Fruit fly (Drosophila melanogaster) whole organism, embryonic: Measurements from ENCODE around the gene dUTPase.
A peak's percentile ranks its signal among the peaks of the same experiment; 100 is the strongest.

Experiments
- ATbp ChIP-seq: fragments of 200-800 bp; sonication (Bioruptor generic); optimal IDR thresholded peaks from 2 replicates; lab custom pipeline; 2017; ENCODE audit warnings: missing biosample characterization, mild to moderate bottlenecking, missing genetic modification characterization, missing genetic modification reagents
- B-H2 ChIP-seq: fragments of 200-800 bp; sonication (Bioruptor generic); optimal IDR thresholded peaks from 2 replicates; lab custom pipeline; 2018; ENCODE audit warnings: missing biosample characterization, mild to moderate bottlenecking, missing genetic modification characterization
- CG10543 ChIP-seq: fragments of 200-800 bp; sonication (Bioruptor generic); optimal IDR thresholded peaks from 3 replicates; lab custom pipeline; 2017; ENCODE audit warnings: missing biosample characterization, mild to moderate bottlenecking, missing genetic modification characterization, moderate library complexity
- CG12236 ChIP-seq: fragments of 200-800 bp; sonication (Bioruptor generic); optimal IDR thresholded peaks from 2 replicates; lab custom pipeline; 2016; ENCODE audit warnings: missing biosample characterization, missing genetic modification characterization
- CG14050 ChIP-seq: fragments of 200-800 bp; sonication (Bioruptor generic); IDR thresholded peaks from 3 replicates; pipeline ENCODE4 v1.3.6; 2022; ENCODE audit warnings: missing biosample characterization, missing genetic modification characterization
- CG14710 ChIP-seq: fragments of 200-800 bp; sonication (Bioruptor generic); optimal IDR thresholded peaks from 3 replicates; lab custom pipeline; 2019; ENCODE audit warnings: missing biosample characterization, mild to moderate bottlenecking, missing genetic modification characterization, moderate library complexity
- CG1602 ChIP-seq: fragments of 200-800 bp; sonication (Bioruptor generic); optimal IDR thresholded peaks from 3 replicates; lab custom pipeline; 2016; ENCODE audit warnings: missing biosample characterization, missing genetic modification characterization
- CG2199 ChIP-seq: fragments of 200-800 bp; sonication (Bioruptor generic); IDR thresholded peaks from 3 replicates; pipeline ENCODE4 v1.3.6; 2022; ENCODE audit warnings: missing biosample characterization, missing genetic modification characterization
- CG33557 ChIP-seq: fragments of 200-800 bp; sonication (Bioruptor generic); optimal IDR thresholded peaks from 2 replicates; lab custom pipeline; 2019; ENCODE audit warnings: missing biosample characterization, mild to moderate bottlenecking, missing genetic modification characterization, moderate library complexity
- CG34224 ChIP-seq: fragments of 200-800 bp; sonication (Bioruptor generic); IDR thresholded peaks from 3 replicates; pipeline ENCODE4 v1.3.6; 2022; ENCODE audit warnings: missing biosample characterization, missing genetic modification characterization; ENCODE audit not compliant: partially characterized antibody
- CG6272 ChIP-seq: fragments of 200-800 bp; sonication (Bioruptor generic); IDR thresholded peaks from 2 replicates; pipeline ENCODE4 v1.3.6; 2022; ENCODE audit warnings: missing biosample characterization, missing genetic modification characterization
- CG6683 ChIP-seq: fragments of 200-800 bp; sonication (Bioruptor generic); optimal IDR thresholded peaks from 2 replicates; lab custom pipeline; 2017; ENCODE audit warnings: missing biosample characterization, mild to moderate bottlenecking, missing genetic modification characterization, missing genetic modification reagents
- CG7963 ChIP-seq: fragments of 200-800 bp; sonication (Bioruptor generic); IDR thresholded peaks from 3 replicates; pipeline ENCODE4 v1.3.6; 2022; ENCODE audit warnings: missing biosample characterization, missing genetic modification characterization; ENCODE audit not compliant: partially characterized antibody
- CG8944 ChIP-seq: fragments of 200-800 bp; sonication (Bioruptor generic); optimal IDR thresholded peaks from 3 replicates; lab custom pipeline; 2016; ENCODE audit warnings: missing biosample characterization, missing genetic modification characterization
- D19B ChIP-seq: fragments of 200-800 bp; sonication (Bioruptor generic); optimal IDR thresholded peaks from 2 replicates; lab custom pipeline; 2017; ENCODE audit warnings: missing biosample characterization, mild to moderate bottlenecking, missing genetic modification characterization
- Dbx ChIP-seq: fragments of 200-800 bp; sonication (Bioruptor generic); IDR thresholded peaks from 3 replicates; pipeline ENCODE4 v1.3.6; 2022; ENCODE audit warnings: missing biosample characterization, missing genetic modification characterization
- Dref ChIP-seq: fragments of 200-800 bp; sonication (Bioruptor generic); IDR thresholded peaks from 2 replicates; pipeline ENCODE4 v1.3.6; 2022; ENCODE audit warnings: missing biosample characterization, missing genetic modification characterization
- Drgx ChIP-seq: fragments of 200-800 bp; sonication (Bioruptor generic); IDR thresholded peaks from 2 replicates; pipeline ENCODE4 v1.3.6; 2022; ENCODE audit warnings: missing biosample characterization, missing genetic modification characterization
- HLH3B ChIP-seq: fragments of 200-800 bp; sonication (Bioruptor generic); IDR thresholded peaks from 2 replicates; pipeline ENCODE4 v1.3.6; 2022; ENCODE audit warnings: missing biosample characterization, missing genetic modification characterization
- Jarid2 ChIP-seq: fragments of 200-800 bp; sonication (Bioruptor generic); optimal IDR thresholded peaks from 3 replicates; lab custom pipeline; 2017; ENCODE audit warnings: mild to moderate bottlenecking, missing biosample characterization, missing genetic modification reagents, missing genetic modification characterization
- Lim3 ChIP-seq: fragments of 200-800 bp; sonication (Bioruptor generic); IDR thresholded peaks from 2 replicates; pipeline ENCODE4 v1.3.6; 2022; ENCODE audit warnings: missing biosample characterization, missing genetic modification characterization
- MBD-R2 ChIP-seq: fragments of 200-800 bp; sonication (Bioruptor generic); IDR thresholded peaks from 2 replicates; pipeline ENCODE4 v1.3.6; 2022; ENCODE audit warnings: missing biosample characterization, missing genetic modification characterization
- Oaz ChIP-seq: fragments of 200-800 bp; sonication (Bioruptor generic); IDR thresholded peaks from 2 replicates; pipeline ENCODE4 v1.3.6; 2022; ENCODE audit warnings: missing biosample characterization, missing genetic modification characterization
- Oli ChIP-seq: fragments of 200-800 bp; sonication (Bioruptor generic); optimal IDR thresholded peaks from 2 replicates; lab custom pipeline; 2018; ENCODE audit warnings: missing biosample characterization, mild to moderate bottlenecking, missing genetic modification characterization, moderate library complexity
- Side ChIP-seq: fragments of 200-800 bp; sonication (Bioruptor generic); optimal IDR thresholded peaks from 2 replicates; lab custom pipeline; 2016; ENCODE audit warnings: missing biosample characterization, missing genetic modification characterization
- Spps ChIP-seq: fragments of 200-800 bp; sonication (Bioruptor generic); optimal IDR thresholded peaks from 2 replicates; lab custom pipeline; 2018; ENCODE audit warnings: missing biosample characterization, mild to moderate bottlenecking, missing genetic modification characterization
- Usf ChIP-seq: fragments of 200-800 bp; sonication (Bioruptor generic); optimal IDR thresholded peaks from 2 replicates; lab custom pipeline; 2017; ENCODE audit warnings: missing genotype, missing biosample characterization, missing genetic modification characterization
- az2 ChIP-seq: fragments of 200-800 bp; sonication (Bioruptor generic); optimal IDR thresholded peaks from 3 replicates; lab custom pipeline; 2016; ENCODE audit warnings: missing biosample characterization, missing genetic modification characterization
- bowl ChIP-seq: fragments of 200-800 bp; sonication (Bioruptor generic); IDR thresholded peaks from 2 replicates; pipeline ENCODE4 v1.3.6; 2022; ENCODE audit warnings: missing biosample characterization, missing genetic modification characterization
- cg ChIP-seq: fragments of 200-800 bp; sonication (Bioruptor generic); optimal IDR thresholded peaks from 3 replicates; lab custom pipeline; 2019; ENCODE audit warnings: missing biosample characterization, mild to moderate bottlenecking, missing genetic modification characterization, moderate library complexity
- chif ChIP-seq, 2 experiments: fragments of 200-800 bp; sonication (Bioruptor generic); optimal IDR thresholded peaks; 3 replicates each; lab custom pipeline; 2016; ENCODE audit warnings: missing biosample characterization in 2 of 2, missing genetic modification characterization in 2 of 2
- chinmo ChIP-seq: fragments of 200-800 bp; sonication (Bioruptor generic); IDR thresholded peaks from 4 replicates; pipeline ENCODE4 v1.3.6; 2022; ENCODE audit warnings: missing biosample characterization, missing genetic modification characterization; ENCODE audit not compliant: partially characterized antibody
- dan ChIP-seq: fragments of 200-800 bp; sonication (Bioruptor generic); IDR thresholded peaks from 2 replicates; pipeline ENCODE4 v1.3.6; 2022; ENCODE audit warnings: missing biosample characterization, missing genetic modification characterization
- exex ChIP-seq: fragments of 200-800 bp; sonication (Bioruptor generic); optimal IDR thresholded peaks from 4 replicates; lab custom pipeline; 2018; ENCODE audit warnings: missing biosample characterization, mild to moderate bottlenecking, missing genetic modification characterization, moderate library complexity
- eyg ChIP-seq: fragments of 200-800 bp; sonication (Bioruptor generic); optimal IDR thresholded peaks from 3 replicates; lab custom pipeline; 2016; ENCODE audit warnings: missing biosample characterization, missing genetic modification characterization
- fd102C ChIP-seq: fragments of 200-800 bp; sonication (Bioruptor generic); optimal IDR thresholded peaks from 2 replicates; lab custom pipeline; 2018; ENCODE audit warnings: missing biosample characterization, mild to moderate bottlenecking, missing genetic modification characterization, moderate library complexity
- fd3F ChIP-seq: fragments of 200-800 bp; sonication (Bioruptor generic); optimal IDR thresholded peaks from 2 replicates; lab custom pipeline; 2018; ENCODE audit warnings: missing biosample characterization, mild to moderate bottlenecking, missing genetic modification characterization, moderate library complexity
- fru ChIP-seq: fragments of >200 bp; optimal IDR thresholded peaks from 2 replicates; lab custom pipeline; 2017
- grau ChIP-seq: fragments of 200-800 bp; optimal IDR thresholded peaks from 3 replicates; lab custom pipeline; 2019; ENCODE audit warnings: missing biosample characterization, mild to moderate bottlenecking, missing genetic modification characterization, moderate library complexity
- ind ChIP-seq: fragments of 200-800 bp; sonication (Bioruptor generic); optimal IDR thresholded peaks from 3 replicates; lab custom pipeline; 2016; ENCODE audit warnings: missing biosample characterization, missing genetic modification characterization
- lbe ChIP-seq: fragments of 200-800 bp; sonication (Bioruptor generic); optimal IDR thresholded peaks from 2 replicates; lab custom pipeline; 2016; ENCODE audit warnings: missing biosample characterization, mild to moderate bottlenecking, missing genetic modification characterization
- lmd ChIP-seq: fragments of 200-800 bp; sonication (Bioruptor generic); IDR thresholded peaks from 2 replicates; pipeline ENCODE4 v1.3.6; 2022; ENCODE audit warnings: missing biosample characterization, missing genetic modification characterization
- oc ChIP-seq: fragments of 200-800 bp; sonication (Bioruptor generic); optimal IDR thresholded peaks from 2 replicates; lab custom pipeline; 2018; ENCODE audit warnings: missing biosample characterization, mild to moderate bottlenecking, missing genetic modification characterization, moderate library complexity
- psq ChIP-seq: fragments of 200-800 bp; sonication (Bioruptor generic); optimal IDR thresholded peaks from 2 replicates; lab custom pipeline; 2017; ENCODE audit warnings: missing biosample characterization, missing genetic modification characterization
- pum ChIP-seq: fragments of 200-800 bp; sonication (Bioruptor generic); optimal IDR thresholded peaks from 2 replicates; lab custom pipeline; 2016; ENCODE audit warnings: missing biosample characterization, missing genetic modification characterization
- repo ChIP-seq: fragments of 200-800 bp; sonication (Bioruptor generic); optimal IDR thresholded peaks from 2 replicates; lab custom pipeline; 2016; ENCODE audit warnings: missing biosample characterization, missing genetic modification characterization
- rib ChIP-seq: fragments of 200-800 bp; sonication (Bioruptor generic); IDR thresholded peaks from 2 replicates; pipeline ENCODE4 v1.3.6; 2022; ENCODE audit warnings: missing biosample characterization, missing genetic modification characterization
- sim ChIP-seq: fragments of 200-800 bp; sonication (Bioruptor generic); IDR thresholded peaks from 2 replicates; pipeline ENCODE4 v1.3.6; 2022; ENCODE audit warnings: missing biosample characterization, missing genetic modification characterization
- sr ChIP-seq: fragments of 200-800 bp; sonication (Bioruptor generic); IDR thresholded peaks from 3 replicates; pipeline ENCODE4 v1.3.6; 2022; ENCODE audit warnings: missing biosample characterization, missing genetic modification characterization
- trem ChIP-seq: fragments of 200-800 bp; optimal IDR thresholded peaks from 3 replicates; lab custom pipeline; 2019; ENCODE audit warnings: missing biosample characterization, mild to moderate bottlenecking, missing genetic modification characterization, moderate library complexity

Gene dUTPase

DNA sequence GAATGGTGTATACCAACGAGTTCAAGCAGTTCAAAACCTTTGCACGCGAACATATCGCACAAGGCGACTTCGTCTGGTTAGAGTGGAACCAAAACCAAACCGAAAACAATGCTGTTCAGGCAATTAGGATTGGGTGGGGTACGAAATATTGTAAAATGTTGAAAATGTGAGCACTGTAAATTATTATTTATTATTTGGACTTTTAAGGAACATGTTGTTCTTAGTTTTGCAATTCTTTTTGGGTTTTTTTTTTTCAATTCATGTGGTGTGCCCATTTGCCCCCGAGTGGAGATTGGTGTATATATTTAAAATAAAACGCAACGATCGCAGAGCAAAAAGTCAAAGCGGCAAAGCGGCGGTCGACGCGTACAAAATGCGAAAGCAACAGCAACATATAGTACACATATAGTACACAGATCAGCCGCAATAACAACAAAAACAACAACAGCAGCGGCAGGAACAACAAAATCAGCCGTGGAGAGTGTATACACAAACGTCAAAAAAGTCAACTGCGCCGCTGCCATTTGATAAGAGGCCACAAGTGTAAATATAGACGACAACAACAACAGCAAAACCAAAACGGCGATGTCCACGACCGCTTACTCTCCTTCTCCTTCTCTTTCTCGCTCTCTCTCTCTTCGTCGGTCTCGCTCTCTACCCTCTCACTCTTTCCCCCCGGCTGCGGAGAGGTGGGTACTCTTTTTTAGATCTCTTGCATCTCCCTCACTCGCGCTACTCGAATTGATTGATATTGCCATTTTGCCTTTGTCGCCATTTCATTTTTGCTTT lies 33.8 kb downstream of the dUTPase start (continued):
- no peak; the same call in 2 of the 3 replicates for TF ChIP-seq CG14050 (GFP tag; lab: Robert Waterston, UW)
- TF ChIP-seq CG7963 (GFP tag; lab: Robert Waterston, UW): no peak
- 0 out of 3 replicates have a peak, but pooled peaks have one; percentile 37 for TF ChIP-seq sr
- TF ChIP-seq CG8944 (GFP tag; lab: Kevin White, UChicago): no peak
- peak; percentile 17 for TF ChIP-seq CG14710 (tag; lab: Kevin White, UChicago)
- TF ChIP-seq CG33557 (GFP tag; lab: Kevin White, UChicago): peak; percentile 64
- peak; percentile 71; the same call in 1 of the 4 replicates for TF ChIP-seq chinmo
- no peak; the same call in 1 of the 2 replicates for TF ChIP-seq HLH3B (GFP tag; lab: Robert Waterston, UW)
- TF ChIP-seq repo (GFP tag; lab: Kevin White, UChicago): no peak
- TF ChIP-seq D19B (GFP tag; lab: Kevin White, UChicago): no peak
- peak; percentile 53 for TF ChIP-seq lbe
- no peak for TF ChIP-seq MBD-R2 (GFP tag; lab: Robert Waterston, UW)
- TF ChIP-seq CG1602: no peak
- TF ChIP-seq cg: peak; percentile 55
- peak; percentile 42 for TF ChIP-seq Drgx (GFP tag; lab: Robert Waterston, UW)
- no peak for TF ChIP-seq CG12236 (GFP tag; lab: Kevin White, UChicago)
- no peak for TF ChIP-seq fd102C
- no peak for TF ChIP-seq dan (GFP tag; lab: Robert Waterston, UW)
- TF ChIP-seq B-H2: no peak
- TF ChIP-seq ATbp (GFP tag; lab: Kevin White, UChicago): peak; percentile 85
- no peak for TF ChIP-seq psq (GFP tag; lab: Kevin White, UChicago)
- no peak for TF ChIP-seq Usf (GFP tag; lab: Kevin White, UChicago)
- TF ChIP-seq trem (tag; lab: Kevin White, UChicago): no peak
- TF ChIP-seq exex (tag; lab: Kevin White, UChicago): peak; percentile 35
- no peak for TF ChIP-seq bowl (GFP tag; lab: Robert Waterston, UW)
- TF ChIP-seq Dref (GFP tag; lab: Robert Waterston, UW): no peak
- peak; percentile 76 for TF ChIP-seq CG10543 (GFP tag; lab: Kevin White, UChicago)
- TF ChIP-seq Side: peak; percentile 43
- no peak for TF ChIP-seq eyg
- peak; percentile 59 for TF ChIP-seq lmd
- TF ChIP-seq Lim3 (GFP tag; lab: Robert Waterston, UW): no peak
- TF ChIP-seq CG6683 (GFP tag; lab: Kevin White, UChicago): peak; percentile 22
- no peak for TF ChIP-seq fd3F (GFP tag; lab: Kevin White, UChicago)
- TF ChIP-seq Dbx: 0 out of 3 replicates have a peak, but pooled peaks have one; percentile 42
- peak; percentile 25 for TF ChIP-seq ind (GFP tag; lab: Kevin White, UChicago)
- TF ChIP-seq sim (GFP tag; lab: Robert Waterston, UW): 0 out of 2 replicates have a peak, but pooled peaks have one; percentile 7
- no peak for TF ChIP-seq chif (GFP tag; optimal IDR thresholded peaks at IDR 0.05; lab: Kevin White, UChicago)
- no peak for TF ChIP-seq fru (lab: Kevin White, UChicago)
- TF ChIP-seq Oli (tag; lab: Kevin White, UChicago): peak; percentile 48
- no peak; the same call in 1 of the 2 replicates for TF ChIP-seq CG6272
- TF ChIP-seq Jarid2: no peak
- TF ChIP-seq pum (GFP tag; lab: Kevin White, UChicago): no peak
- peak; percentile 20 for TF ChIP-seq az2 (GFP tag; lab: Kevin White, UChicago)
- no peak for TF ChIP-seq CG2199 (GFP tag; lab: Robert Waterston, UW)
- peak; percentile 39 for TF ChIP-seq grau
- TF ChIP-seq Spps (tag; lab: Kevin White, UChicago): no peak
- no peak for TF ChIP-seq rib (GFP tag; lab: Robert Waterston, UW)
- TF ChIP-seq Oaz (GFP tag; lab: Robert Waterston, UW): no peak
- TF ChIP-seq oc (tag; lab: Kevin White, UChicago): peak; percentile 44
- no peak for TF ChIP-seq CG34224 (GFP tag; lab: Robert Waterston, UW)
